Worm (Caenorhabditis elegans): Measurements from ENCODE around the gene clik-1.

clik-1 gene

DNA sequence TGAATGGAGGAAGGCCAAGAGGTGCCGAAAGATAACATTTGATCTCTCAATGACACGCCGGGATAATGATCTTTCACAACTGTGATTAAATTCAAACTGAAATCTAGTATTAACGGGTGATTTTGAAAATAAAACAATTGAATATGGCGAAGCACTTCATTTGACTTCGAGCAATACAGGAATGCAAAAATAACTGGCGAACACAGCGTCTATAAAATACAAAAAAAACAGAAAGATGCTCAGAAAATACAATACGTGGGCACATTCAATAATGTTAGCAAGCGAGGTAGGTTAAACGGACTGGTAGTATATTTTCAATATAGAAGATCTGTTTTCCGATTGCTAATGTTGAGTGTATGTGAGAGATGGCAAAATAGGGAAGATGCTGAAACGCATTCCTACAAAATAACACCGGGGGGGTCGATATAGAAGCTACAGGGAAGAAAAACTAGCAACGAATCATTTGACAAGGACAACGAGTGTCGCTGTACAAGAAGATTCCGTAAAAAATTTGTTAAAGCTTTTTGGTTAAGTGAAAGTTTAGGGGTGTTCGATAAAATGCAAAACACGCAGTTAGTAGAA, 14.6 kb upstream of the clik-1 start (continued):
- TF ChIP-seq F22D6.2 (tag; optimal IDR thresholded peaks at IDR 0.05) (no peak), hmg-1.2 (GFP tag; IDR thresholded peaks at IDR 0.05) (peak; percentile 39)

ce11 chrV:6782260-6782659, 13.7 kb upstream of the clik-1 start:
- TF ChIP-seq egrh-3 (GFP tag; IDR thresholded peaks at IDR 0.05) (no peak), tbp1 (GFP tag; optimal IDR thresholded peaks at IDR 0.05) (no peak), rpc-1 (optimal IDR thresholded peaks at IDR 0.05) (no peak), rpc-1 (tag; optimal IDR thresholded peaks at IDR 0.05) (no peak), mel-28 (tag; optimal IDR thresholded peaks at IDR 0.05; ENCODE audit: borderline replicate concordance) (no peak), Y56A3A.18 (GFP tag; IDR thresholded peaks at IDR 0.05) (no peak), lsl-1 (GFP tag; optimal IDR thresholded peaks at IDR 0.05) (peak; percentile 81), F33H1.4 (GFP tag; IDR thresholded peaks at IDR 0.05) (peak; percentile 60), ama-1 (optimal IDR thresholded peaks at IDR 0.05) (no peak), ama-1 (GFP tag; optimal IDR thresholded peaks at IDR 0.05) (no peak), snpc-1.3 (tag; optimal IDR thresholded peaks at IDR 0.05; ENCODE audit: insufficient read depth) (no peak), ztf-3 (GFP tag; optimal IDR thresholded peaks at IDR 0.05) (no peak), ztf-28 (GFP tag; IDR thresholded peaks at IDR 0.05) (no peak), ztf-25 (GFP tag; IDR thresholded peaks at IDR 0.05) (no peak), ceh-91 (GFP tag; IDR thresholded peaks at IDR 0.05) (peak; percentile 50; the same call in 1 of the 2 replicates), lin-35 (GFP tag; optimal IDR thresholded peaks at IDR 0.05) (no peak), ceh-79 (tag; optimal IDR thresholded peaks at IDR 0.05) (no peak), hlh-12 (tag; optimal IDR thresholded peaks at IDR 0.05) (no peak), rcor-1 (GFP tag; IDR thresholded peaks at IDR 0.05) (no peak), madf-10 (tag; optimal IDR thresholded peaks at IDR 0.05) (no peak), lsy-27 (tag; optimal IDR thresholded peaks at IDR 0.05; ENCODE audit: borderline replicate concordance, insufficient read depth) (no peak), F55B11.4 (tag; optimal IDR thresholded peaks at IDR 0.05; ENCODE audit: borderline replicate concordance, insufficient read depth) (no peak), ZK185.1 (tag; optimal IDR thresholded peaks at IDR 0.05; ENCODE audit: poor library complexity, severe bottlenecking) (no peak), let-607 (tag; optimal IDR thresholded peaks at IDR 0.05) (no peak)

DNA sequence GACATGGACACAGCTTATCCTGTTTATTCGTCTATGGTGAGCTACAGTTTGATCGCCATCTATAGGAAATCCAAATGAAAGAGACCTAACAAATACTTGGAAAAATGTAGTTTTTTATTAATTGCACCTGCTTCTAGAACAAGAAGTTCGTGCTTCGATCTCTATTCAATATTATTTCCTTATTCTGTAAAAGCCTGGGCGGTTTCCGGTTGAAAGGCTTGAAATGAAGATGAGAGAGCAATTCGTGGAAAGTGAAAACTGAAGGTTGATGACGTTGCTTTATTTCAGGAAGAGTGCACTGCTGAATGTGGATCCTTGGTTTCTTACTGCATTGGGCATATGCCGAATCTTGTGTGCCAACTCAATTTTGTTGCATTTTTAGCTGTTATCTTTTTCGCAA, 12.1 kb upstream of the clik-1 start:
- TF ChIP-seq hlh-26 (GFP tag; conservative IDR thresholded peaks at IDR 0.05) = no peak
- 0 out of 2 replicates have a peak, but pooled peaks have one; percentile 26 for TF ChIP-seq cebp-2 (GFP tag; IDR thresholded peaks at IDR 0.05)

DNA sequence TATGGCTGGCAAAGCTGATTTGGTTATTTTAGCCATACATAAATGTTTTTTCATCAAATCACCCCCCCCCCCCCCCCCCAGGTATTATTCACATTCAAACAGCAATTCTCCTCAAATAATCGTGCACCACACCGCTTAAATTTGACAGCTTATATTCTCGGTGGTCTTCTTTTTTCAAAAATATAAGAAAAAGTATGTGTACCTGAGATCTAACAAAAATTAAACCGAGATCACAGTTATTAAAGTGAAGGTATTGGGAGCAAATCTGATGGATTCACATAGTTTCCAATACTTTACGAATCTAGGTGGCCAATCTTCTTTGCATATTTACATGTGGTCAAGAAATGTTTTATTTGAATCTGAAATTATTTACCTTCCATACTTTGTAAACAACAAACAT, 11.6 kb upstream of the clik-1 start, which contains the start of gene ZC404.15:
Gene ZC404.15 (plus strand): TSS at position 301 of the 400 bp plus-strand sequence.
- TF ChIP-seq bed-1 (GFP tag; IDR thresholded peaks at IDR 0.05) (no peak), hlh-12 (tag; optimal IDR thresholded peaks at IDR 0.05) (no peak), nhr-179 (tag; optimal IDR thresholded peaks at IDR 0.05) (no peak), snpc-3.4 (tag; optimal IDR thresholded peaks at IDR 0.05) (no peak), sea-2 (GFP tag; IDR thresholded peaks at IDR 0.05) (no peak), unc-130 (GFP tag; optimal IDR thresholded peaks at IDR 0.05) (no peak), chd-7 (tag; optimal IDR thresholded peaks at IDR 0.05) (no peak), F57A8.1 (GFP tag; optimal IDR thresholded peaks at IDR 0.05) (no peak), F22D6.2 (tag; optimal IDR thresholded peaks at IDR 0.05) (no peak), efl-1 (GFP tag; optimal IDR thresholded peaks at IDR 0.05) (no peak), egl-18 (GFP tag; IDR thresholded peaks at IDR 0.05) (no peak)

All from whole organism, young adult.